Worm (Caenorhabditis elegans): ENCODE measurements around the gene F35A5.1.

- TF ChIP-seq flt-1 (GFP tag; IDR thresholded peaks at IDR 0.05) (no peak), tab-1 (GFP tag; IDR thresholded peaks at IDR 0.05) (no peak), ztf-23 (GFP tag; IDR thresholded peaks at IDR 0.05) (no peak)
These were observed 13.4 kb downstream of the F35A5.1 start for ce11 chrX:3820666-3821065.

Measured in whole organism, midembryonic.